Worm (Caenorhabditis elegans): ENCODE results near the gene gmeb-3.

DNA sequence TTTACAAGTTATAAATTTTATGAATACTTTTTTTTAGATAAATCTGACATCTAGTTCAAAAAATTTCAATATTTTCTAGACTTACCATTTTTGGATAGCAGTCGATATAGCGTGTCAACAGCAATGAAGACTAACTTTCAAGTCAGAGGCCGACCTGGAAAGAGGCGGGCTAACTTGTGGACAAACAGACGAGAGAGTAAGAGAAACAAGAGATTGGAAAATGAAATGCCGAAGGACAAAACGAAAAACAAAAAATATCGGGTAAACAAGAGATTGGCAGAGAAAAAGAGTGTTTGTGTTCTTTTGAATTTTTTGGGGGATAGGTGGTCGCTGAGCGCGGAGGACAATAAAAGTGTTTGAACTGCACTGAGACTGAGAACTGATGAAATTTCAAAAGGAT lies 4.9 kb downstream of the gmeb-3 start, which contains the start of gene lec-4:
- TF ChIP-seq elt-3 (tag; optimal IDR thresholded peaks at IDR 0.05) (no peak), M03D4.4 (tag; optimal IDR thresholded peaks at IDR 0.05) (no peak), unc-62 (GFP tag; optimal IDR thresholded peaks at IDR 0.05) (no peak), lin-13 (tag; optimal IDR thresholded peaks at IDR 0.05) (no peak), pha-4 (tag; optimal IDR thresholded peaks at IDR 0.05) (no peak), nhr-28 (tag; optimal IDR thresholded peaks at IDR 0.05) (no peak), mep-1 (tag; optimal IDR thresholded peaks at IDR 0.05) (no peak), nhr-237 (tag; optimal IDR thresholded peaks at IDR 0.05) (no peak), blmp-1 (tag; optimal IDR thresholded peaks at IDR 0.05) (no peak), ces-1 (GFP tag; optimal IDR thresholded peaks at IDR 0.05) (no peak), ztf-11 (tag; optimal IDR thresholded peaks at IDR 0.05) (no peak)

Data from whole organism, mixed stage, embryonic.